Fruit fly (Drosophila melanogaster) whole organism, embryonic: ENCODE data around the gene CG9733.

ENCODE experiments used
- Atf3 ChIP-seq: fragments of 200-800 bp; sonication (Bioruptor generic); optimal IDR thresholded peaks from 3 replicates; lab custom pipeline; 2016; ENCODE audit warnings: missing biosample characterization, missing genetic modification characterization
- B-H1 ChIP-seq: fragments of 200-800 bp; sonication (Bioruptor generic); IDR thresholded peaks from 3 replicates; pipeline ENCODE4 v1.3.6; 2022; ENCODE audit warnings: missing biosample characterization, missing genetic modification characterization
- CG10431 ChIP-seq: fragments of 200-800 bp; sonication (Bioruptor generic); optimal IDR thresholded peaks from 3 replicates; lab custom pipeline; 2018; ENCODE audit warnings: missing biosample characterization, mild to moderate bottlenecking, missing genetic modification characterization
- CG1233 ChIP-seq: fragments of 200-800 bp; sonication (Bioruptor generic); optimal IDR thresholded peaks from 4 replicates; lab custom pipeline; 2018; ENCODE audit warnings: missing biosample characterization, mild to moderate bottlenecking, missing genetic modification characterization
- CG16815 ChIP-seq: fragments of 200-800 bp; sonication (Bioruptor generic); optimal IDR thresholded peaks from 3 replicates; lab custom pipeline; 2017; ENCODE audit warnings: missing biosample characterization, mild to moderate bottlenecking, missing genetic modification characterization
- CG17385 ChIP-seq: fragments of 200-800 bp; sonication (Bioruptor generic); optimal IDR thresholded peaks from 3 replicates; lab custom pipeline; 2018; ENCODE audit warnings: missing biosample characterization, mild to moderate bottlenecking, missing genetic modification characterization
- CG18011 ChIP-seq: fragments of 200-800 bp; sonication (Bioruptor generic); optimal IDR thresholded peaks from 2 replicates; lab custom pipeline; 2017; ENCODE audit warnings: missing biosample characterization, missing genetic modification characterization, mild to moderate bottlenecking, moderate library complexity, missing genotype
- CG2678 ChIP-seq: fragments of 200-800 bp; sonication (Bioruptor generic); optimal IDR thresholded peaks from 3 replicates; lab custom pipeline; 2019; ENCODE audit warnings: missing biosample characterization, mild to moderate bottlenecking, missing genetic modification characterization, moderate library complexity
- CG30403 ChIP-seq: fragments of 200-800 bp; sonication (Bioruptor generic); optimal IDR thresholded peaks from 3 replicates; lab custom pipeline; 2016; ENCODE audit warnings: missing biosample characterization, missing genetic modification characterization
- CG34224 ChIP-seq: fragments of 200-800 bp; sonication (Bioruptor generic); IDR thresholded peaks from 3 replicates; pipeline ENCODE4 v1.3.6; 2022; ENCODE audit warnings: missing biosample characterization, missing genetic modification characterization; ENCODE audit not compliant: partially characterized antibody
- CG3995 ChIP-seq: fragments of 200-800 bp; sonication (Bioruptor generic); optimal IDR thresholded peaks from 3 replicates; lab custom pipeline; 2016; ENCODE audit warnings: missing biosample characterization, missing genetic modification characterization
- CG4360 ChIP-seq: fragments of 200-800 bp; sonication (Bioruptor generic); IDR thresholded peaks from 2 replicates; pipeline ENCODE4 v1.3.6; 2022; ENCODE audit warnings: missing biosample characterization, missing genetic modification characterization
- CG4707 ChIP-seq: fragments of 200-800 bp; sonication (Bioruptor generic); optimal IDR thresholded peaks from 2 replicates; lab custom pipeline; 2018; ENCODE audit warnings: missing biosample characterization, mild to moderate bottlenecking, missing genetic modification characterization, moderate library complexity
- CG4730 ChIP-seq: fragments of 200-800 bp; sonication (Bioruptor generic); IDR thresholded peaks from 2 replicates; pipeline ENCODE4 v1.3.6; 2022; ENCODE audit warnings: missing biosample characterization, missing genetic modification characterization
- CG7357 ChIP-seq: fragments of 200-800 bp; sonication (Bioruptor generic); IDR thresholded peaks from 3 replicates; pipeline ENCODE4 v1.3.6; 2022; ENCODE audit warnings: missing biosample characterization, missing genetic modification characterization
- CG7556 ChIP-seq: fragments of 200-800 bp; sonication (Bioruptor generic); optimal IDR thresholded peaks from 2 replicates; lab custom pipeline; 2017; ENCODE audit warnings: missing biosample characterization, mild to moderate bottlenecking, missing genetic modification characterization
- CG8388 ChIP-seq: fragments of 200-800 bp; sonication (Bioruptor generic); optimal IDR thresholded peaks from 2 replicates; lab custom pipeline; 2019; ENCODE audit warnings: missing biosample characterization, mild to moderate bottlenecking, missing genetic modification characterization, moderate library complexity
- CG8944 ChIP-seq: fragments of 200-800 bp; sonication (Bioruptor generic); optimal IDR thresholded peaks from 3 replicates; lab custom pipeline; 2016; ENCODE audit warnings: missing biosample characterization, missing genetic modification characterization
- CG9727 ChIP-seq: fragments of 200-800 bp; sonication (Bioruptor generic); optimal IDR thresholded peaks from 3 replicates; lab custom pipeline; 2017; ENCODE audit warnings: missing biosample characterization, mild to moderate bottlenecking, missing genetic modification characterization
- CG9932 ChIP-seq: fragments of 200-800 bp; sonication (Bioruptor generic); IDR thresholded peaks from 2 replicates; pipeline ENCODE4 v1.3.6; 2022; ENCODE audit warnings: missing biosample characterization, missing genetic modification characterization
- Camta ChIP-seq: fragments of 200-800 bp; sonication (Bioruptor generic); optimal IDR thresholded peaks from 2 replicates; lab custom pipeline; 2016; ENCODE audit warnings: missing biosample characterization, missing genetic modification characterization
- D19B ChIP-seq: fragments of 200-800 bp; sonication (Bioruptor generic); optimal IDR thresholded peaks from 2 replicates; lab custom pipeline; 2017; ENCODE audit warnings: missing biosample characterization, mild to moderate bottlenecking, missing genetic modification characterization
- Ets65A ChIP-seq: fragments of 200-800 bp; sonication (Bioruptor generic); peaks from one replicate; lab custom pipeline; 2016; ENCODE audit warnings: missing biosample characterization, missing genetic modification characterization
- Fer3 ChIP-seq: fragments of 200-800 bp; sonication (Bioruptor generic); optimal IDR thresholded peaks from 2 replicates; lab custom pipeline; 2018; ENCODE audit warnings: missing biosample characterization, mild to moderate bottlenecking, missing genetic modification characterization, moderate library complexity
- Gsc ChIP-seq: fragments of 200-800 bp; sonication (Bioruptor generic); IDR thresholded peaks from 2 replicates; pipeline ENCODE4 v1.3.6; 2022; ENCODE audit warnings: missing biosample characterization, missing genetic modification characterization
- MTF-1 ChIP-seq: fragments of 200-800 bp; sonication (Bioruptor generic); optimal IDR thresholded peaks from 2 replicates; lab custom pipeline; 2018; ENCODE audit warnings: missing biosample characterization, mild to moderate bottlenecking, missing genetic modification characterization, borderline replicate concordance
- Oli ChIP-seq: fragments of 200-800 bp; sonication (Bioruptor generic); optimal IDR thresholded peaks from 2 replicates; lab custom pipeline; 2018; ENCODE audit warnings: missing biosample characterization, mild to moderate bottlenecking, missing genetic modification characterization, moderate library complexity
- Ssrp ChIP-seq: fragments of 200-800 bp; sonication (Bioruptor generic); optimal IDR thresholded peaks from 2 replicates; lab custom pipeline; 2018; ENCODE audit warnings: missing biosample characterization, mild to moderate bottlenecking, missing genetic modification characterization, moderate library complexity
- crc ChIP-seq: fragments of 200-800 bp; sonication (Bioruptor generic); optimal IDR thresholded peaks from 2 replicates; lab custom pipeline; 2016; ENCODE audit warnings: missing biosample characterization, missing genetic modification characterization
- croc ChIP-seq: fragments of 200-800 bp; sonication (Bioruptor generic); conservative IDR thresholded peaks from 3 replicates; pipeline ENCODE4 v1.3.6; 2022; ENCODE audit warnings: missing biosample characterization, missing genetic modification characterization
- gce ChIP-seq: fragments of 200-800 bp; sonication (Bioruptor generic); IDR thresholded peaks from 3 replicates; pipeline ENCODE4 v1.3.6; 2022; ENCODE audit warnings: missing biosample characterization, missing genetic modification characterization
- gcm ChIP-seq: fragments of 200-800 bp; sonication (Bioruptor generic); optimal IDR thresholded peaks from 2 replicates; lab custom pipeline; 2019; ENCODE audit warnings: missing biosample characterization, mild to moderate bottlenecking, missing genetic modification characterization, moderate library complexity
- hkb ChIP-seq, 2 experiments: fragments of 200-800 bp in 1 of 2; fragments of >200 bp in 1 of 2; sonication (Bioruptor generic) in 1 of 2; IDR thresholded peaks in 1 of 2; optimal IDR thresholded peaks in 1 of 2; 2 replicates each; pipeline versions ENCODE4 v1.3.6 to Lab custom; 2017 to 2022; ENCODE audit warnings: missing biosample characterization in 1 of 2, missing genetic modification characterization in 1 of 2
- mld ChIP-seq: fragments of 200-800 bp; sonication (Bioruptor generic); IDR thresholded peaks from 3 replicates; pipeline ENCODE4 v1.3.6; 2022; ENCODE audit warnings: missing biosample characterization, missing genetic modification characterization; ENCODE audit not compliant: partially characterized antibody
- nom ChIP-seq: fragments of 200-800 bp; sonication (Bioruptor generic); optimal IDR thresholded peaks from 2 replicates; lab custom pipeline; 2017; ENCODE audit warnings: missing biosample characterization, missing genetic modification characterization, mild to moderate bottlenecking, moderate library complexity, missing genetic modification reagents
- oc ChIP-seq: fragments of 200-800 bp; sonication (Bioruptor generic); optimal IDR thresholded peaks from 2 replicates; lab custom pipeline; 2018; ENCODE audit warnings: missing biosample characterization, mild to moderate bottlenecking, missing genetic modification characterization, moderate library complexity
- onecut ChIP-seq: fragments of 200-800 bp; sonication (Bioruptor generic); IDR thresholded peaks from 2 replicates; pipeline ENCODE4 v1.3.6; 2022; ENCODE audit warnings: missing biosample characterization, missing genetic modification characterization
- pzg ChIP-seq: fragments of 200-800 bp; sonication (Bioruptor generic); optimal IDR thresholded peaks from 3 replicates; lab custom pipeline; 2018; ENCODE audit warnings: missing biosample characterization, mild to moderate bottlenecking, missing genetic modification characterization, moderate library complexity
- sqz ChIP-seq: fragments of 200-800 bp; sonication (Bioruptor generic); optimal IDR thresholded peaks from 3 replicates; lab custom pipeline; 2018; ENCODE audit warnings: missing biosample characterization, mild to moderate bottlenecking, missing genetic modification characterization
- sug ChIP-seq: fragments of 200-800 bp; optimal IDR thresholded peaks from 2 replicates; lab custom pipeline; 2019; ENCODE audit warnings: missing biosample characterization, mild to moderate bottlenecking, missing genetic modification characterization, moderate library complexity
- unpg ChIP-seq: fragments of 200-800 bp; sonication (Bioruptor generic); optimal IDR thresholded peaks from 3 replicates; lab custom pipeline; 2018; ENCODE audit warnings: missing biosample characterization, mild to moderate bottlenecking, missing genetic modification characterization, moderate library complexity

CG9733 gene

DNA sequence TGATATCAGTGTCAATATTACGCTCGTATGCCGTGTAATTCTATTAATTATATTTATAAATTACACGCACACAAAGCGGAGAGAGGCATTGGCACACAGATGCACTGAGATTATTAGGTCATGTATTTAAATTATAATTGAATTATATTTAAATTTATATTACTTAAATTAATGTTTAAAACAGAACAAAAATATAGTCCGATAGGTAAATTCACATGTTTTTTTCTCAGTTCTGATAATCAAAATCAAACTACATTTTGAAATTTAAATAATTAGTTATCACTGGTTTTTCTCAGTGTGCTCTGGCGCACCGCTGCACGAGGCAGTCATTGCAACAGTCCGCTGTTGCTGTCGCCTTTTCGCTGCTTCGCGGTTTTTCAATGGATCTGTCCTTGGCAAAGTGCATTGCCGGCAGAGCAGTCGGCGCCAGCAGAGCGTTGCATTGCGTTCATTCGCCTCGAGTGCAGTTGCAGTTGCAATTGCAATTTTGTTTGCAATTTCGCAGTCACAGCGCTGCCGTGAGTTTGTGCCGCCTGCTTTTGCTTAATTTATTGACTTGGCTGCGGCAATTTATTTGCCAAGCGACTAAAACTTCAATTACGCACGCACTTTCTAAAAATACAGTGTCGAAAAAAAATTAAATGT, 47.1 kb upstream of the CG9733 start (continued):
- TF ChIP-seq gce (GFP tag; lab: Robert Waterston, UW) (no peak), CG34224 (GFP tag; lab: Robert Waterston, UW) (no peak), CG2678 (tag; lab: Kevin White, UChicago) (peak; percentile 2), B-H1 (GFP tag; lab: Robert Waterston, UW) (no peak), CG4360 (GFP tag; lab: Robert Waterston, UW) (no peak), Fer3 (tag; lab: Kevin White, UChicago) (no peak), pzg (no peak), oc (tag; lab: Kevin White, UChicago) (no peak), CG7357 (GFP tag; lab: Robert Waterston, UW) (0 out of 3 replicates have a peak, but pooled peaks have one; percentile 22), sug (tag; lab: Kevin White, UChicago) (no peak), croc (GFP tag; lab: Robert Waterston, UW) (peak; percentile 21; the same call in 1 of the 3 replicates), CG8388 (peak; percentile 14)

DNA sequence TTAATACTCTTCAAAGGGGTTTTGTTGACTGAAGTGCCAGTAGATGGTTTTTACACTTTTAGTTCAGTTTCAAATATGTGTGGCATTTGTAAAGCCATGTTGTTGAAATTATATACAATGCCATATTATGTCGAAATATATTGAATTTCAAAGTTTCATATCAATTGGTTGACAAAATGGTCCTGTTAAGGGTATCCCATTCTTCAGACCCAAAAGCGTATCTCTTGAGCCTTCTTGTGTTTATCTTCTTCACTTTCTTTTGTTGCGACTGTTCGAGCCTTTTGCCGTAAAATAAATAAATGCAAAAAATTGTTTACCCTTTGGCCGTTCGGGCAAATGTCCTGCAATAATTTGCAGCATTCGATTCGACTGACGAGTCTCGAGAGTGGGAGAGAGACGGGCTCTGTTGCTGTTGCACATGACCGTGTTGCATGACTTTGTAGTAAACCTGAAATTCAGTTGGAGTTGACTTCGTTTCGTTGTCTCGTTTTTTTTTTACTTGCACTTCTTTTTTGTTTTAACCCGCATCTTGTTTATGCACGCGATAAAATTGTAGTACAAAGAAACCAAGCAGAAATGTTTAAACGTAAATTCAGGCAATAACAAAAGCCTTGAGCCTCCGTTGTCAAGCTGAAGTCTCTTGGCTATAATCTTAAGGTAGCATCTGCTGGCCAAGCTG, 42.7 kb upstream of the CG9733 start:
- TF ChIP-seq Oli (tag; lab: Kevin White, UChicago) (no peak), CG1233 (GFP tag; lab: Kevin White, UChicago) (no peak), gcm (no peak), nom (peak; percentile 83), unpg (GFP tag; lab: Kevin White, UChicago) (no peak)

DNA sequence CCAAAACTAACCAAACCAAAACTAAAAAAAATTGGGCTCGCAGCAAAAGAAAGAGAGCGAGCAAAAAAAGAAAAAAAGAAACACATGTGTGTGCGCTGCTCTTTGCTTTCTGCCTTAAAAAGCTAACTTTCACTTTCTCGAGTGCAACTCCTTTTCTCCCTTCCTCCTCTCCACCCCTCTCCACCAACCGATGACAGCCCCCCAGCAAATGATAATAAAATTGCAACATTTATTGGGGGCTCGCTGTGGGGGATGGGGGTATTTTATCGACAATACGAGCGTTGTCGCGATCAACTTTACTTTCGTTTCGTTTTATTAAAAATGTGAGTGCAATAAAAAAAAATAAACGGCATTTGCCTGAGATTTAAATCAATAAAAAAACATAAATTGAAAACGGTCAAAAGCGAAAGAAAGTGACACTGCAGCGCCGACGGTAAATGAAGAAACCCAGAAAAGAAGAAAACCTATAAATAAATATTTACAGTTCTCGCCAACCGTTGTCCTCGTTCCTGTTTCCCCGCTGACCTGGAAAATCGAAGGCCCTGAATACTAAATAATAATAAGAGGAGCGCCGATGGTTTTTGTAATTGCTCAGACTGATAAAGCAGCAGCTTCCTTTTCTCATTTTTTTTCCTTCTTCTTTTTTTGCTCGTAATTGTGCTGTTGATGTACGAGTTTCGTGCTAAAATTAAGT, 42.0 kb upstream of the CG9733 start:
- TF ChIP-seq onecut (GFP tag; lab: Robert Waterston, UW) (no peak), CG9727 (GFP tag; lab: Kevin White, UChicago) (no peak), mld (GFP tag; lab: Robert Waterston, UW) (no peak), Camta (GFP tag; lab: Kevin White, UChicago) (no peak), Ssrp (tag; lab: Kevin White, UChicago) (no peak), CG30403 (no peak), CG7556 (GFP tag; lab: Kevin White, UChicago) (no peak), crc (no peak)

DNA sequence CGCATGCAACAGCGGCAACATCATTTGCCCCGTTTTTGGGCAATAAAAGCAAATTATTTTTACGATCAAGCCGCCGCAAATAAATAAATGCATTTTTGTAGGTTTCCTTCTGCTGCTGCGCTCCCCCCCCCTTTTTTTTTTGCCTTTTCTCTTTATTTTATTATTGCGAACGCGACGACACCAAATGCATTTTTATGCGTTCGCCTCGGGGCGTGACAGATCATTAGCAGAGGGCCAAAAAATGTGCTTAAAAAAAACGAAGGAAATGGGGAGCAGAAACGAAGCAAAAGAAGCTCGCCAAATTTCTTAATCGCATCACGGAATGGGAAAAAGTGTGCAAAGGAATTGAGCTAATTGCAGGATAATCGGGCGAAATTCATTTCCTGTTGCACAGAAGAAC, 40.9 kb upstream of the CG9733 start:
- no peak for TF ChIP-seq CG8944 (GFP tag; lab: Kevin White, UChicago)
- peak; percentile 66 for TF ChIP-seq Ets65A (GFP tag; lab: Kevin White, UChicago)

DNA sequence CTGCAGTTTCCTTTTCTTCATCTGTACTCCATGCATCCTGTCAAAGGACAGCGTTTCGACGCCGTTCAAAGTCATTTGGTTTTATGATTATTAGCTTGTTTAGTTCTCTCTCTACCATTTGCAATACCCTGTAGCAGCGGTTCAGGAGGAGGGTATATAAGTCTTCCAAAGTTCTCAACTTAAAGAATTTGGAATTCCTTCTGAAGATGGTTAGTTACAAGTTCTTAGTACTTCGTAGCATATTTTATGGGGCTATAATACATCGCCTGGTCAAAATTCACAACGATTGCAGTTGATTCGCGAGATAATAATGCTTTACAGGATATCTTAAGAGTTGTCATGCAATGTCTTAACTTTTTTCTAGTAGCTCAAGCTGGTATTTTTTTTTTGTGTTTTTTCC, 39.8 kb upstream of the CG9733 start:
- TF ChIP-seq hkb (optimal IDR thresholded peaks at IDR 0.05; lab: Kevin White, UChicago) = no peak
- no peak for TF ChIP-seq hkb (GFP tag; IDR thresholded peaks at IDR 0.05; lab: Robert Waterston, UW)
- no peak for TF ChIP-seq CG9932 (GFP tag; lab: Robert Waterston, UW)
- no peak for TF ChIP-seq Atf3 (GFP tag; lab: Kevin White, UChicago)
- TF ChIP-seq D19B = peak; percentile 73
- no peak for TF ChIP-seq CG16815 (GFP tag; lab: Kevin White, UChicago)
- no peak for TF ChIP-seq CG18011 (GFP tag; lab: Kevin White, UChicago)
- TF ChIP-seq MTF-1 = no peak
- no peak for TF ChIP-seq croc (GFP tag; lab: Robert Waterston, UW)
- no peak for TF ChIP-seq CG17385 (GFP tag; lab: Kevin White, UChicago)
- no peak for TF ChIP-seq CG10431 (GFP tag; lab: Kevin White, UChicago)
- no peak for TF ChIP-seq CG4730 (GFP tag; lab: Robert Waterston, UW)
- peak; percentile 6 for TF ChIP-seq sqz (GFP tag; lab: Kevin White, UChicago)
- no peak for TF ChIP-seq CG4707 (GFP tag; lab: Kevin White, UChicago)
- no peak for TF ChIP-seq CG3995
- TF ChIP-seq Gsc (GFP tag; lab: Robert Waterston, UW) = no peak
